Fruit fly (Drosophila melanogaster) whole organism, embryonic: ENCODE data around the gene Upf1.

ENCODE experiments used
- ATbp ChIP-seq: fragments of 200-800 bp; sonication (Bioruptor generic); optimal IDR thresholded peaks from 2 replicates; lab custom pipeline; 2017; ENCODE audit warnings: missing biosample characterization, mild to moderate bottlenecking, missing genetic modification characterization, missing genetic modification reagents
- Blimp-1 ChIP-seq: fragments of 200-800 bp; sonication (Bioruptor generic); optimal IDR thresholded peaks from 3 replicates; lab custom pipeline; 2018; ENCODE audit warnings: missing biosample characterization, missing genetic modification characterization, mild to moderate bottlenecking, moderate library complexity, missing genetic modification reagents
- CG10147 ChIP-seq: fragments of 200-800 bp; sonication (Bioruptor generic); optimal IDR thresholded peaks from 2 replicates; lab custom pipeline; 2019; ENCODE audit warnings: missing biosample characterization, mild to moderate bottlenecking, missing genetic modification characterization, moderate library complexity
- CG12744 ChIP-seq: fragments of 200-800 bp; sonication (Bioruptor generic); optimal IDR thresholded peaks from 2 replicates; lab custom pipeline; 2016; ENCODE audit warnings: missing biosample characterization, missing genetic modification characterization
- CG13287 ChIP-seq: fragments of 200-800 bp; sonication (Bioruptor generic); IDR thresholded peaks from 2 replicates; pipeline ENCODE4 v1.3.6; 2022; ENCODE audit warnings: missing biosample characterization, missing genetic modification characterization; ENCODE audit not compliant: partially characterized antibody
- CG13424 ChIP-seq: fragments of 200-800 bp; sonication (Bioruptor generic); optimal IDR thresholded peaks from 2 replicates; lab custom pipeline; 2019; ENCODE audit warnings: missing biosample characterization, mild to moderate bottlenecking, missing genetic modification characterization, moderate library complexity
- CG17186 ChIP-seq: fragments of 200-800 bp; sonication (Bioruptor generic); optimal IDR thresholded peaks from 3 replicates; lab custom pipeline; 2017; ENCODE audit warnings: missing biosample characterization, missing genetic modification reagents, missing genetic modification characterization
- CG17328 ChIP-seq: fragments of 200-800 bp; sonication (Bioruptor generic); IDR thresholded peaks from 2 replicates; pipeline ENCODE4 v1.3.6; 2022; ENCODE audit warnings: missing biosample characterization, missing genetic modification characterization
- CG17802 ChIP-seq: fragments of 200-800 bp; sonication (Bioruptor generic); optimal IDR thresholded peaks from 2 replicates; lab custom pipeline; 2018; ENCODE audit warnings: missing biosample characterization, mild to moderate bottlenecking, missing genetic modification characterization, moderate library complexity
- CG17912 ChIP-seq: fragments of 200-800 bp; sonication (Bioruptor generic); optimal IDR thresholded peaks from 2 replicates; lab custom pipeline; 2018; ENCODE audit warnings: missing biosample characterization, mild to moderate bottlenecking, missing genetic modification characterization
- CG2889 ChIP-seq: fragments of 200-800 bp; sonication (Bioruptor generic); IDR thresholded peaks from 3 replicates; pipeline ENCODE4 v1.3.6; 2022; ENCODE audit warnings: missing biosample characterization, missing genetic modification characterization
- CG3065 ChIP-seq: fragments of 200-800 bp; sonication (Bioruptor generic); optimal IDR thresholded peaks from 2 replicates; lab custom pipeline; 2016; ENCODE audit warnings: missing biosample characterization, missing genetic modification characterization
- CG31388 ChIP-seq: fragments of 200-800 bp; sonication (Bioruptor generic); optimal IDR thresholded peaks from 2 replicates; lab custom pipeline; 2016; ENCODE audit warnings: missing biosample characterization, missing genetic modification characterization
- CG34422 ChIP-seq: fragments of 200-800 bp; sonication (Bioruptor generic); IDR thresholded peaks from 3 replicates; pipeline ENCODE4 v1.3.6; 2022; ENCODE audit warnings: missing biosample characterization, missing genetic modification characterization
- CG4424 ChIP-seq: fragments of 200-800 bp; sonication (Bioruptor generic); optimal IDR thresholded peaks from 3 replicates; lab custom pipeline; 2016; ENCODE audit warnings: missing biosample characterization, missing genetic modification characterization
- CG6791 ChIP-seq: fragments of 200-800 bp; sonication (Bioruptor generic); IDR thresholded peaks from 3 replicates; pipeline ENCODE4 v1.3.6; 2022; ENCODE audit warnings: missing biosample characterization, missing genetic modification characterization; ENCODE audit not compliant: partially characterized antibody
- CG8290 ChIP-seq, 3 experiments: fragments of 200-800 bp; sonication (Bioruptor generic); optimal IDR thresholded peaks; 2 replicates each; lab custom pipeline; 2016 to 2019; ENCODE audit warnings: missing biosample characterization in 3 of 3, missing genetic modification characterization in 3 of 3, mild to moderate bottlenecking in 2 of 3, moderate library complexity in 1 of 3
- CG8388 ChIP-seq: fragments of 200-800 bp; sonication (Bioruptor generic); optimal IDR thresholded peaks from 2 replicates; lab custom pipeline; 2019; ENCODE audit warnings: missing biosample characterization, mild to moderate bottlenecking, missing genetic modification characterization, moderate library complexity
- CG9215 ChIP-seq: fragments of 200-800 bp; sonication (Bioruptor generic); IDR thresholded peaks from 2 replicates; pipeline ENCODE4 v1.3.6; 2022; ENCODE audit warnings: missing biosample characterization, missing genetic modification characterization
- CG9817 ChIP-seq: fragments of 200-800 bp; sonication (Bioruptor generic); optimal IDR thresholded peaks from 2 replicates; lab custom pipeline; 2018; ENCODE audit warnings: missing biosample characterization, mild to moderate bottlenecking, missing genetic modification characterization, moderate library complexity
- CrebB ChIP-seq: fragments of 200-800 bp; sonication (Bioruptor generic); optimal IDR thresholded peaks from 3 replicates; lab custom pipeline; 2018; ENCODE audit warnings: missing biosample characterization, mild to moderate bottlenecking, missing genetic modification characterization
- D ChIP-seq, 2 experiments: fragments of 200-800 bp in 1 of 2; fragments of >200 bp in 1 of 2; sonication (Bioruptor generic) in 1 of 2; optimal IDR thresholded peaks; 2 replicates in 1 of 2; 3 replicates in 1 of 2; lab custom pipeline; 2017; ENCODE audit warnings: mild to moderate bottlenecking in 1 of 2, missing biosample characterization in 1 of 2, missing genetic modification characterization in 1 of 2, missing genetic modification reagents in 1 of 2
- Deaf1 ChIP-seq: fragments of 200-800 bp; optimal IDR thresholded peaks from 3 replicates; lab custom pipeline; 2019; ENCODE audit warnings: missing biosample characterization, mild to moderate bottlenecking, missing genetic modification characterization, moderate library complexity
- Dfd ChIP-seq, 2 experiments: fragments of >200 bp; optimal IDR thresholded peaks; 2 replicates each; lab custom pipeline; 2017; ENCODE audit warnings: missing biosample characterization in 2 of 2, missing genetic modification characterization in 2 of 2
- Doc2 ChIP-seq: fragments of 200-800 bp; sonication (Bioruptor generic); IDR thresholded peaks from 2 replicates; pipeline ENCODE4 v1.3.6; 2022; ENCODE audit warnings: missing biosample characterization, missing genetic modification characterization
- Fer1 ChIP-seq: fragments of 200-800 bp; sonication (Bioruptor generic); optimal IDR thresholded peaks from 2 replicates; lab custom pipeline; 2017; ENCODE audit warnings: missing biosample characterization, mild to moderate bottlenecking, missing genetic modification characterization
- Fer3 ChIP-seq: fragments of 200-800 bp; sonication (Bioruptor generic); optimal IDR thresholded peaks from 2 replicates; lab custom pipeline; 2018; ENCODE audit warnings: missing biosample characterization, mild to moderate bottlenecking, missing genetic modification characterization, moderate library complexity
- H15 ChIP-seq: fragments of 200-800 bp; sonication (Bioruptor generic); IDR thresholded peaks from 3 replicates; pipeline ENCODE4 v1.3.6; 2022; ENCODE audit warnings: missing biosample characterization, missing genetic modification characterization
- HLH4C ChIP-seq: fragments of 200-800 bp; sonication (Bioruptor generic); IDR thresholded peaks from 3 replicates; pipeline ENCODE4 v1.3.6; 2022; ENCODE audit warnings: missing biosample characterization, missing genetic modification characterization; ENCODE audit not compliant: partially characterized antibody
- Hsf ChIP-seq: fragments of 200-800 bp; sonication (Bioruptor generic); optimal IDR thresholded peaks from 3 replicates; lab custom pipeline; 2016; ENCODE audit warnings: missing biosample characterization, missing genetic modification characterization
- Max ChIP-seq: fragments of 200-800 bp; sonication (Bioruptor generic); optimal IDR thresholded peaks from 2 replicates; lab custom pipeline; 2016; ENCODE audit warnings: missing biosample characterization, mild to moderate bottlenecking, missing genetic modification characterization
- Med ChIP-seq: fragments of 200-800 bp; sonication (Bioruptor generic); peaks from one replicate; lab custom pipeline; 2016; ENCODE audit warnings: missing biosample characterization, missing genetic modification characterization, mild to moderate bottlenecking, inconsistent platforms, moderate library complexity
- Mrtf ChIP-seq: fragments of 200-800 bp; sonication (Bioruptor generic); IDR thresholded peaks from 3 replicates; pipeline ENCODE4 v1.3.6; 2022; ENCODE audit warnings: missing biosample characterization, missing genetic modification characterization
- Nf-YB ChIP-seq: fragments of 200-800 bp; sonication (Bioruptor generic); optimal IDR thresholded peaks from 3 replicates; lab custom pipeline; 2019; ENCODE audit warnings: missing biosample characterization, mild to moderate bottlenecking, missing genetic modification characterization, moderate library complexity
- Oaz ChIP-seq: fragments of 200-800 bp; sonication (Bioruptor generic); IDR thresholded peaks from 2 replicates; pipeline ENCODE4 v1.3.6; 2022; ENCODE audit warnings: missing biosample characterization, missing genetic modification characterization
- Oli ChIP-seq: fragments of 200-800 bp; sonication (Bioruptor generic); optimal IDR thresholded peaks from 2 replicates; lab custom pipeline; 2018; ENCODE audit warnings: missing biosample characterization, mild to moderate bottlenecking, missing genetic modification characterization, moderate library complexity
- bowl ChIP-seq: fragments of 200-800 bp; sonication (Bioruptor generic); IDR thresholded peaks from 2 replicates; pipeline ENCODE4 v1.3.6; 2022; ENCODE audit warnings: missing biosample characterization, missing genetic modification characterization
- br ChIP-seq: fragments of >200 bp; optimal IDR thresholded peaks from 2 replicates; lab custom pipeline; 2017
- dm ChIP-seq: fragments of 200-800 bp; sonication (Bioruptor generic); optimal IDR thresholded peaks from 3 replicates; lab custom pipeline; 2016; ENCODE audit warnings: missing biosample characterization, missing genetic modification characterization
- inv ChIP-seq: fragments of 200-800 bp; sonication (Bioruptor generic); IDR thresholded peaks from 2 replicates; pipeline ENCODE4 v1.3.6; 2022; ENCODE audit warnings: missing biosample characterization, missing genetic modification characterization; ENCODE audit not compliant: partially characterized antibody
- jumu ChIP-seq: fragments of 200-800 bp; sonication (Bioruptor generic); optimal IDR thresholded peaks from 3 replicates; lab custom pipeline; 2016; ENCODE audit warnings: missing biosample characterization, missing genetic modification characterization
- lab ChIP-seq: fragments of 200-800 bp; sonication (Bioruptor generic); optimal IDR thresholded peaks from 3 replicates; lab custom pipeline; 2017; ENCODE audit warnings: missing biosample characterization, missing genetic modification characterization, mild to moderate bottlenecking, moderate library complexity, missing genetic modification reagents
- lmd ChIP-seq: fragments of 200-800 bp; sonication (Bioruptor generic); IDR thresholded peaks from 2 replicates; pipeline ENCODE4 v1.3.6; 2022; ENCODE audit warnings: missing biosample characterization, missing genetic modification characterization
- mam ChIP-seq: fragments of 200-800 bp; sonication (Bioruptor generic); optimal IDR thresholded peaks from 3 replicates; lab custom pipeline; 2016; ENCODE audit warnings: missing biosample characterization, missing genetic modification characterization
- pita ChIP-seq: fragments of 200-800 bp; sonication (Bioruptor generic); optimal IDR thresholded peaks from 2 replicates; lab custom pipeline; 2017; ENCODE audit warnings: missing biosample characterization, mild to moderate bottlenecking, missing genetic modification characterization
- row ChIP-seq: fragments of 200-800 bp; sonication (Bioruptor generic); IDR thresholded peaks from 3 replicates; pipeline ENCODE4 v1.3.6; 2022; ENCODE audit warnings: missing biosample characterization, missing genetic modification characterization
- tgo ChIP-seq: fragments of 200-800 bp; sonication (Bioruptor generic); IDR thresholded peaks from 3 replicates; pipeline ENCODE4 v1.3.6; 2022; ENCODE audit warnings: missing biosample characterization, missing genetic modification characterization
- tin ChIP-seq: fragments of 200-800 bp; sonication (Bioruptor generic); optimal IDR thresholded peaks from 3 replicates; lab custom pipeline; 2016; ENCODE audit warnings: missing biosample characterization, missing genetic modification characterization
- yki ChIP-seq: fragments of >200 bp; optimal IDR thresholded peaks from 3 replicates; lab custom pipeline; 2018
- zf30C ChIP-seq: fragments of 200-800 bp; sonication (Bioruptor generic); optimal IDR thresholded peaks from 3 replicates; lab custom pipeline; 2018; ENCODE audit warnings: missing biosample characterization, mild to moderate bottlenecking, missing genetic modification characterization

Gene Upf1

dm6 chrX:11920959-11921358, 15.8 kb upstream of the Upf1 start (continued):
- peak; percentile 57 for TF ChIP-seq CG17802
- no peak for TF ChIP-seq pita (GFP tag; lab: Kevin White, UChicago)
- TF ChIP-seq br (lab: Kevin White, UChicago), result no peak
- TF ChIP-seq yki, result no peak
- TF ChIP-seq jumu (GFP tag; lab: Kevin White, UChicago), result peak; percentile 46
- TF ChIP-seq Dfd (GFP tag; optimal IDR thresholded peaks at IDR 0.05; lab: Kevin White, UChicago), result no peak
- TF ChIP-seq tin, result peak; percentile 75
- peak; percentile 92 for TF ChIP-seq Fer1 (GFP tag; lab: Kevin White, UChicago)
- TF ChIP-seq Hsf (GFP tag; lab: Kevin White, UChicago), result peak; percentile 74
- peak; percentile 91 for TF ChIP-seq tgo (GFP tag; lab: Robert Waterston, UW)
- TF ChIP-seq lab (GFP tag; lab: Kevin White, UChicago), result peak; percentile 89
- peak; percentile 72 for TF ChIP-seq H15 (GFP tag; lab: Robert Waterston, UW)
- TF ChIP-seq CG8290 (GFP tag; optimal IDR thresholded peaks at IDR 0.05; lab: Kevin White, UChicago), result peak; percentile 71
- peak in 1 of 2 experiments; percentile 39 for TF ChIP-seq CG8290 (tag; optimal IDR thresholded peaks at IDR 0.05; lab: Kevin White, UChicago)
- TF ChIP-seq bowl (GFP tag; lab: Robert Waterston, UW), result peak; percentile 54; the same call in 1 of the 2 replicates
- TF ChIP-seq CG17328 (GFP tag; lab: Robert Waterston, UW), result peak; percentile 82
- peak; percentile 90 for TF ChIP-seq CG8388
- peak; percentile 28 for TF ChIP-seq CG31388 (GFP tag; lab: Kevin White, UChicago)
- peak; percentile 87 for TF ChIP-seq CG9817 (tag; lab: Kevin White, UChicago)
- TF ChIP-seq CG3065 (GFP tag; lab: Kevin White, UChicago), result peak; percentile 13
- peak; percentile 86 for TF ChIP-seq CG9215
- TF ChIP-seq CG6791 (GFP tag; lab: Robert Waterston, UW), result no peak
- peak; percentile 58 for TF ChIP-seq dm (GFP tag; lab: Kevin White, UChicago)
- TF ChIP-seq Mrtf (GFP tag; lab: Robert Waterston, UW), result peak; percentile 76; the same call in 2 of the 3 replicates
- peak; percentile 88 for TF ChIP-seq CG4424
- peak; percentile 91 for TF ChIP-seq lmd
- TF ChIP-seq mam (GFP tag; lab: Kevin White, UChicago), result peak; percentile 79
- 0 out of 3 replicates have a peak, but pooled peaks have one; percentile 50 for TF ChIP-seq CG2889 (GFP tag; lab: Robert Waterston, UW)
- peak; percentile 79 for TF ChIP-seq Nf-YB
- TF ChIP-seq Blimp-1 (GFP tag; lab: Kevin White, UChicago), result peak; percentile 91
- TF ChIP-seq zf30C, result peak; percentile 78
- TF ChIP-seq inv (GFP tag; lab: Robert Waterston, UW), result no peak
- TF ChIP-seq Fer3 (tag; lab: Kevin White, UChicago), result peak; percentile 89
- no peak for TF ChIP-seq D (optimal IDR thresholded peaks at IDR 0.05; lab: Kevin White, UChicago)
- peak; percentile 82 for TF ChIP-seq D (GFP tag; optimal IDR thresholded peaks at IDR 0.05; lab: Kevin White, UChicago)
- TF ChIP-seq CG12744 (GFP tag; lab: Kevin White, UChicago), result peak; percentile 62
- TF ChIP-seq CG10147 (GFP tag; lab: Kevin White, UChicago), result peak; percentile 92
- TF ChIP-seq row (GFP tag; lab: Robert Waterston, UW), result peak; percentile 92
- TF ChIP-seq Oli (tag; lab: Kevin White, UChicago), result peak; percentile 93
- no peak; the same call in 1 of the 2 replicates for TF ChIP-seq Doc2 (GFP tag; lab: Robert Waterston, UW)
- no peak for TF ChIP-seq HLH4C (GFP tag; lab: Robert Waterston, UW)
- TF ChIP-seq Deaf1 (tag; lab: Kevin White, UChicago), result peak; percentile 72
- TF ChIP-seq CG13424 (tag; lab: Kevin White, UChicago), result peak; percentile 95
- TF ChIP-seq ATbp (GFP tag; lab: Kevin White, UChicago), result peak; percentile 85
- peak; percentile 86 for TF ChIP-seq CrebB
- no peak for TF ChIP-seq CG13287 (GFP tag; lab: Robert Waterston, UW)
- peak; percentile 60 for TF ChIP-seq Oaz (GFP tag; lab: Robert Waterston, UW)
- TF ChIP-seq CG17912, result peak; percentile 24
- TF ChIP-seq Med, result peak; percentile 93
- TF ChIP-seq CG17186 (GFP tag; lab: Kevin White, UChicago), result peak; percentile 28
- peak; percentile 72 for TF ChIP-seq Max (GFP tag; lab: Kevin White, UChicago)
- peak; percentile 87 for TF ChIP-seq CG34422 (GFP tag; lab: Robert Waterston, UW)
